Worm (Caenorhabditis elegans): ENCODE measurements around the gene mog-3.

mog-3 gene

DNA sequence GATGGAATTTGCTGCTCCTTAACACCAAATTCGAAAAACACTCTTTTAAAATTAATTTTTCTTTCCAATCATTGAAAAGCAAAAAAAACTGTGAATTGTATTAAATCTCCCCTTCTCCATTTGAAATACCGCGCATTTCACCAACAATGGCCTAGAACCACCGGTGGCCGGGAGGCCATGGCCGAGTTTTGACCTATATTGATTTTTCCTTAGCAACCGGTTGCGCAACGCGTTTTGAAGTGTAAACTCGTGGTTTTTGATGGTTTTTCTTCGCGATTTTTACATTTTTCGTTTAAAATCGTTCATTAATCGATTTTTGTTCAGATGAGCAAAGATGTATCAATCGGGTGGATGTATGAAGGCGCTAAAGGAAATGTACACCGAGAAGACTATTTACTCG, at the start of gene mog-3 (continued):
- TF ChIP-seq unc-55 (GFP tag; optimal IDR thresholded peaks at IDR 0.05) (no peak), ahr-1 (tag; optimal IDR thresholded peaks at IDR 0.05) (peak; percentile 3), fkh-6 (tag; optimal IDR thresholded peaks at IDR 0.05) (peak; percentile 69), C38D4.7 (GFP tag; optimal IDR thresholded peaks at IDR 0.05) (no peak), ceh-31 (tag; optimal IDR thresholded peaks at IDR 0.05) (peak; percentile 97), fax-1 (tag; optimal IDR thresholded peaks at IDR 0.05) (peak; percentile 68), fkh-10 (GFP tag; optimal IDR thresholded peaks at IDR 0.05) (no peak), hlh-6 (tag; optimal IDR thresholded peaks at IDR 0.05) (peak; percentile 44), ceh-22 (tag; optimal IDR thresholded peaks at IDR 0.05) (no peak), sdc-2 (tag; optimal IDR thresholded peaks at IDR 0.05) (no peak), C08G9.2 (tag; optimal IDR thresholded peaks at IDR 0.05) (peak; percentile 97), zip-5 (tag; optimal IDR thresholded peaks at IDR 0.05) (peak; percentile 83), ceh-19 (GFP tag; optimal IDR thresholded peaks at IDR 0.05) (no peak), hlh-15 (tag; optimal IDR thresholded peaks at IDR 0.05) (no peak), lim-6 (tag; optimal IDR thresholded peaks at IDR 0.05) (peak; percentile 82), ceh-9 (tag; optimal IDR thresholded peaks at IDR 0.05) (no peak)

- TF ChIP-seq Y22D7AL.16 (tag; optimal IDR thresholded peaks at IDR 0.05): no peak
Measured at ce11 chrIII:5258918-5259317, 49.5 kb upstream of the mog-3 start, which contains the start of gene gop-2. Gene gop-2 (plus strand): TSS chrIII:5259023.

DNA sequence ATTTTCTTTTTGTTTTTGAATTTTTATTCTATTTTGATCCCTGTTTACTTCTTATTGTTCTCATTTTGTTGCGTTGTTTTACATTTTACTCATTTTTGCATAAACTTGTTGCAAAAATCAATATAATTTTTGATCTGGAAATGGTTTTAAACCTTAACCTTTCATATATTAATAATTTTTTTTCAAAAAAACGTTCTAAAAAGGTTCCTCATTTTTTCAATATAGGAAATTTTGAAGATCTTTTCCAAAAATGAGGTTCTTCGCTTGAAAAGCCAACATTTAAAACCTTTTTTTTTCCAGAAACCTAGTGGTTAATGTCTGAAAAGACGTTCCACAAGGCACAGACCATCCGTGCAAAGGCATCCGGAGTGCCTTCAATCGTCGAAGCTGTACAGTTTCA, 48.0 kb upstream of the mog-3 start, which contains the start of gene gop-3:
Gene gop-3 (plus strand): TSS at position 301 of the 400 bp plus-strand sequence.
- TF ChIP-seq fkh-6 (tag; optimal IDR thresholded peaks at IDR 0.05) (no peak), hlh-6 (tag; optimal IDR thresholded peaks at IDR 0.05) (no peak), pag-3 (tag; optimal IDR thresholded peaks at IDR 0.05; ENCODE audit: borderline replicate concordance) (no peak), tbx-2 (tag; optimal IDR thresholded peaks at IDR 0.05) (no peak), tbx-7 (tag; optimal IDR thresholded peaks at IDR 0.05) (no peak), unc-42 (tag; optimal IDR thresholded peaks at IDR 0.05) (no peak), pat-9 (tag; optimal IDR thresholded peaks at IDR 0.05) (no peak), Y22D7AL.16 (tag; optimal IDR thresholded peaks at IDR 0.05) (no peak), hlh-15 (tag; optimal IDR thresholded peaks at IDR 0.05) (no peak), ceh-14 (tag; optimal IDR thresholded peaks at IDR 0.05) (no peak), sox-2 (GFP tag; IDR thresholded peaks at IDR 0.05) (no peak), ceh-22 (tag; optimal IDR thresholded peaks at IDR 0.05) (no peak), pros-1 (tag; optimal IDR thresholded peaks at IDR 0.05) (no peak), sox-4 (tag; optimal IDR thresholded peaks at IDR 0.05) (no peak), che-1 (tag; optimal IDR thresholded peaks at IDR 0.05) (no peak), ceh-45 (GFP tag; IDR thresholded peaks at IDR 0.05) (no peak), hlh-8 (tag; optimal IDR thresholded peaks at IDR 0.05) (no peak), ceh-6 (GFP tag; optimal IDR thresholded peaks at IDR 0.05) (no peak)

DNA sequence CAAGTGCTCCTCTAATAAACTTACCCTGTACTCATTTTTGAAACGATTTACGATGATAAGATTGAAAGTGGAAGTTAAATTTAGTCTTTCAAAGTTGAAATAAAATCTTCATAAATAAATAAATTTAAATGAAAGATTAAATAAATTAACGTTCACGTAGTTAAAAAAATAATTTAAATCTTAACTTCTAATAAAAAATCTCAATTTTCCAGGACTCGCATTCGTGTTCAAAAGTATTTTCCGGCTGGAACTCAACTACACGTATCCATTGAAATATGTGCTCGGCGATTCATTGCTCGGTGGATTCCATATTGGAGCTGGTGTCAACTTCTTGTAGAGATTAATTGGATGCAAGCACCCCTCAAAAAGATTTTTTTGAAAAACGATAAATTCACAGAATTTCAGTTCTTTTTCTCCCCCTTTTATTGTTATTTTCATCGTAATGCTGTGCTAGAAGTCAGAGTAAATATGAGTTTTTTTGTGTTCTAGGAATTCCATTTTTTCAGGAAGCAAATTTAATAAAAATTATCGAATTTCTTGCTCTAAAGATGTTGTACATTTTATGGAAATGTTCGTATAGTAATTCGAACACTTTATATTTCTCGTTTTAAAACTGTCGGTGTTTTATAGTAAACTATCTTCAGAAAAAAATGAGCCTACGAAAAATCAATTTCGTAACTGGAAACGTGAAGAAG, 45.0 kb upstream of the mog-3 start, which contains the start of the genes C34E10.9 and hap-1:
Gene C34E10.9 (minus strand): TSS at position 101 of the 695 bp plus-strand sequence.
Gene hap-1 (plus strand): TSS at position 645 of the 695 bp plus-strand sequence.
- TF ChIP-seq gmeb-2 (tag; optimal IDR thresholded peaks at IDR 0.05) (no peak), F13H6.1 (tag; optimal IDR thresholded peaks at IDR 0.05) (no peak), sdc-2 (tag; optimal IDR thresholded peaks at IDR 0.05) (no peak), ceh-2 (tag; optimal IDR thresholded peaks at IDR 0.05) (no peak), ceh-22 (tag; optimal IDR thresholded peaks at IDR 0.05) (no peak), tbx-2 (tag; optimal IDR thresholded peaks at IDR 0.05) (no peak), ttx-3 (tag; optimal IDR thresholded peaks at IDR 0.05) (no peak), ceh-9 (tag; optimal IDR thresholded peaks at IDR 0.05) (no peak), sox-4 (tag; optimal IDR thresholded peaks at IDR 0.05) (no peak), hlh-30 (tag; optimal IDR thresholded peaks at IDR 0.05; ENCODE audit: insufficient read depth) (no peak), hlh-13 (GFP tag; optimal IDR thresholded peaks at IDR 0.05) (no peak), pag-3 (tag; optimal IDR thresholded peaks at IDR 0.05; ENCODE audit: borderline replicate concordance) (no peak), lin-11 (tag; optimal IDR thresholded peaks at IDR 0.05) (no peak), ref-2 (tag; optimal IDR thresholded peaks at IDR 0.05) (no peak), eyg-1 (tag; optimal IDR thresholded peaks at IDR 0.05) (no peak), ceh-48 (tag; optimal IDR thresholded peaks at IDR 0.05) (no peak)
